Worm (Caenorhabditis elegans): ENCODE results near the gene ugt-37.

The ugt-37 gene

ce11 chrV:7123188-7123708, 21.9 kb downstream of the ugt-37 start, which contains the start of gene lmd-5:
TSS of gene lmd-5 (plus strand) at chrV:7123658.
- TF ChIP-seq unc-55 (GFP tag; optimal IDR thresholded peaks at IDR 0.05) (no peak), blmp-1 (tag; optimal IDR thresholded peaks at IDR 0.05; ENCODE audit: insufficient read depth) (no peak), sma-9 (GFP tag; optimal IDR thresholded peaks at IDR 0.05) (no peak), sma-9 (tag; optimal IDR thresholded peaks at IDR 0.05) (no peak), R02D3.7 (tag; optimal IDR thresholded peaks at IDR 0.05) (no peak), mab-5 (tag; optimal IDR thresholded peaks at IDR 0.05) (no peak), ztf-4 (tag; optimal IDR thresholded peaks at IDR 0.05) (no peak), nhr-25 (tag; optimal IDR thresholded peaks at IDR 0.05) (no peak), nhr-77 (tag; optimal IDR thresholded peaks at IDR 0.05) (no peak), elt-1 (tag; optimal IDR thresholded peaks at IDR 0.05) (no peak), ama-1 (optimal IDR thresholded peaks at IDR 0.05) (no peak), dmd-4 (tag; optimal IDR thresholded peaks at IDR 0.05) (no peak), mbf-1 (tag; optimal IDR thresholded peaks at IDR 0.05) (no peak), zag-1 (tag; optimal IDR thresholded peaks at IDR 0.05) (no peak), skn-1 (tag; optimal IDR thresholded peaks at IDR 0.05) (no peak)

DNA sequence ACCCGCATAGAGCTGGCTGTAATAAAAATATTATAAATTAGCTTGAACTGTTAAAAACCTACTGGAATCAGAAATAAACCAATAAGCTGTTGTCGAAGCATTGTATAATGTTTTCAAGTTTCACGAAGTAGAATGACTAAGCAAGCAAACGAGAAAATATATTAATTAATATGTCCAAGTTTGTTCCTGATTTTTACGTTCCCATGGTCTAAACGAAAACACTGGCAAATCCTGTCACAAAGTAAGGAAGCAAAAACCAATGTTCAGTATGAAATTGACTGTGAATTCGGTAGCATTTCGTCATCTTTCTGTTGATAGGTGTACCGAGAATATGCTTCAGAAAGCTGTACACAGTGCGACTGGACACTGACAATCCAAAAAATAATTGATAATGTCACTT, 24.9 kb downstream of the ugt-37 start, which contains the start of gene srx-34:
Gene srx-34, minus strand, starts transcription at position 101 of the 400 bp plus-strand sequence.
- no peak for TF ChIP-seq alr-1 (tag; optimal IDR thresholded peaks at IDR 0.05)
- no peak for TF ChIP-seq sma-3 (GFP tag; optimal IDR thresholded peaks at IDR 0.05)
- no peak for TF ChIP-seq aly-2 (tag; optimal IDR thresholded peaks at IDR 0.05)
- TF ChIP-seq ztf-11 (tag; optimal IDR thresholded peaks at IDR 0.05) = no peak
- no peak for TF ChIP-seq peb-1 (tag; optimal IDR thresholded peaks at IDR 0.05)

- TF ChIP-seq lin-11 (tag; optimal IDR thresholded peaks at IDR 0.05) = no peak
- TF ChIP-seq dmd-4 (tag; optimal IDR thresholded peaks at IDR 0.05) = no peak
- no peak for TF ChIP-seq snpc-4 (tag; optimal IDR thresholded peaks at IDR 0.05)
- TF ChIP-seq unc-39 (tag; optimal IDR thresholded peaks at IDR 0.05) = no peak
- no peak for TF ChIP-seq nhr-77 (tag; optimal IDR thresholded peaks at IDR 0.05)
- TF ChIP-seq crh-2 (tag; optimal IDR thresholded peaks at IDR 0.05) = no peak
- no peak for TF ChIP-seq ceh-16 (tag; optimal IDR thresholded peaks at IDR 0.05)
- TF ChIP-seq elt-1 (tag; optimal IDR thresholded peaks at IDR 0.05) = no peak
- TF ChIP-seq sma-9 (GFP tag; optimal IDR thresholded peaks at IDR 0.05) = no peak
- no peak for TF ChIP-seq sma-9 (tag; optimal IDR thresholded peaks at IDR 0.05)
- TF ChIP-seq nhr-12 (tag; optimal IDR thresholded peaks at IDR 0.05) = no peak
Measured at ce11 chrV:7118796-7119195, 26.3 kb downstream of the ugt-37 start, which contains the start of gene srx-33. TSS of gene srx-33 (minus strand) at chrV:7118896.

ce11 chrV:7112223-7112622, 32.9 kb downstream of the ugt-37 start:
- TF ChIP-seq mbf-1 (tag; optimal IDR thresholded peaks at IDR 0.05) = no peak
- TF ChIP-seq nhr-23 (tag; optimal IDR thresholded peaks at IDR 0.05) = no peak
- no peak for TF ChIP-seq nhr-129 (tag; optimal IDR thresholded peaks at IDR 0.05)
- TF ChIP-seq C34F6.9 (tag; optimal IDR thresholded peaks at IDR 0.05) = no peak
- no peak for TF ChIP-seq sem-4 (tag; optimal IDR thresholded peaks at IDR 0.05)
- no peak for TF ChIP-seq lsy-2 (tag; optimal IDR thresholded peaks at IDR 0.05)
- TF ChIP-seq sma-3 (GFP tag; optimal IDR thresholded peaks at IDR 0.05) = no peak
- no peak for TF ChIP-seq R02D3.7 (tag; optimal IDR thresholded peaks at IDR 0.05)
- TF ChIP-seq mdl-1 (tag; optimal IDR thresholded peaks at IDR 0.05) = no peak
- TF ChIP-seq peb-1 (tag; optimal IDR thresholded peaks at IDR 0.05) = no peak
- TF ChIP-seq sma-9 (GFP tag; optimal IDR thresholded peaks at IDR 0.05) = no peak
- TF ChIP-seq sma-9 (tag; optimal IDR thresholded peaks at IDR 0.05) = no peak
- no peak for TF ChIP-seq unc-55 (GFP tag; optimal IDR thresholded peaks at IDR 0.05)
- no peak for TF ChIP-seq unc-62 (GFP tag; optimal IDR thresholded peaks at IDR 0.05)
- no peak for TF ChIP-seq F13H6.1 (tag; optimal IDR thresholded peaks at IDR 0.05)
- no peak for TF ChIP-seq gmeb-1 (tag; optimal IDR thresholded peaks at IDR 0.05)
- TF ChIP-seq Y55F3AM.14 (GFP tag; optimal IDR thresholded peaks at IDR 0.05) = no peak
- no peak for TF ChIP-seq ceh-82 (tag; optimal IDR thresholded peaks at IDR 0.05)
- TF ChIP-seq lin-39 (tag; optimal IDR thresholded peaks at IDR 0.05) = no peak

All from whole organism, L2 larva.